In genomic region chr3R:15367477-15367876, dm6 we compare ENCODE assay signal across 1 fruit fly cellular context.
TF ChIP-seq lines count a peak whose summit lies in the region.

TSS of gene CG34404 (minus strand) at chr3R:15367665.

TF ChIP-seq in whole organism, embryonic, 481 proteins besides CTCF, POLR2A, EP300 and RAD21 (continued from another document):
- TF ChIP-seq CG13287 (GFP tag; IDR thresholded peaks at IDR 0.05; lab: Robert Waterston, UW; ENCODE audit: partially characterized antibody) (peak; percentile 62), CG15696 (tag; optimal IDR thresholded peaks at IDR 0.05; lab: Kevin White, UChicago) (no peak), stwl (tag; optimal IDR thresholded peaks at IDR 0.05; lab: Kevin White, UChicago) (peak; percentile 45), Sry-δ (GFP tag; optimal IDR thresholded peaks at IDR 0.05; lab: Kevin White, UChicago) (peak; percentile 31), lab (GFP tag; optimal IDR thresholded peaks at IDR 0.05; lab: Kevin White, UChicago) (no peak), CG14710 (tag; optimal IDR thresholded peaks at IDR 0.05; lab: Kevin White, UChicago) (peak; percentile 42), CG5245 (GFP tag; optimal IDR thresholded peaks at IDR 0.05; lab: Kevin White, UChicago) (no peak), Side (GFP tag; optimal IDR thresholded peaks at IDR 0.05; lab: Kevin White, UChicago) (peak; percentile 19), chinmo (GFP tag; IDR thresholded peaks at IDR 0.05; lab: Robert Waterston, UW; ENCODE audit: partially characterized antibody) (0 out of 4 replicates have a peak, but pooled peaks have one; percentile 57), unpg (GFP tag; optimal IDR thresholded peaks at IDR 0.05; lab: Kevin White, UChicago) (peak; percentile 6), Opbp (GFP tag; IDR thresholded peaks at IDR 0.05; lab: Robert Waterston, UW; ENCODE audit: partially characterized antibody) (no peak), CG2202 (tag; optimal IDR thresholded peaks at IDR 0.05; lab: Kevin White, UChicago) (no peak), Doc3 (GFP tag; IDR thresholded peaks at IDR 0.05; lab: Robert Waterston, UW; ENCODE audit: partially characterized antibody) (no peak), CG15514 (GFP tag; optimal IDR thresholded peaks at IDR 0.05; lab: Kevin White, UChicago) (peak; percentile 50), bbx (GFP tag; IDR thresholded peaks at IDR 0.05; lab: Robert Waterston, UW; ENCODE audit: partially characterized antibody) (peak; percentile 39), sob (GFP tag; IDR thresholded peaks at IDR 0.05; lab: Robert Waterston, UW) (peak; percentile 22; the same call in 1 of the 2 replicates), Hand (GFP tag; optimal IDR thresholded peaks at IDR 0.05; lab: Kevin White, UChicago) (no peak), insv (GFP tag; optimal IDR thresholded peaks at IDR 0.05; lab: Kevin White, UChicago) (peak; percentile 61 to 96), Dp (GFP tag; optimal IDR thresholded peaks at IDR 0.05; lab: Kevin White, UChicago) (peak; percentile 85), MBD-R2 (GFP tag; IDR thresholded peaks at IDR 0.05; lab: Robert Waterston, UW) (peak; percentile 39; the same call in 1 of the 2 replicates), E2f2 (GFP tag; IDR thresholded peaks at IDR 0.05; lab: Robert Waterston, UW) (peak; percentile 89), ara (GFP tag; IDR thresholded peaks at IDR 0.05; lab: Robert Waterston, UW) (no peak), ato (GFP tag; IDR thresholded peaks at IDR 0.05; lab: Robert Waterston, UW; ENCODE audit: partially characterized antibody) (peak; percentile 17; the same call in 1 of the 2 replicates), CG8290 (GFP tag; optimal IDR thresholded peaks at IDR 0.05; lab: Kevin White, UChicago) (no peak), CG8290 (tag; optimal IDR thresholded peaks at IDR 0.05; lab: Kevin White, UChicago) (peak in 1 of 2 experiments; percentile 28), YL-1 (GFP tag; optimal IDR thresholded peaks at IDR 0.05; lab: Kevin White, UChicago) (peak; percentile 9), slou (GFP tag; optimal IDR thresholded peaks at IDR 0.05; lab: Kevin White, UChicago) (no peak), her (GFP tag; optimal IDR thresholded peaks at IDR 0.05; lab: Kevin White, UChicago) (peak; percentile 4), HLHmδ (GFP tag; optimal IDR thresholded peaks at IDR 0.05; lab: Kevin White, UChicago) (no peak), Dref (GFP tag; IDR thresholded peaks at IDR 0.05; lab: Robert Waterston, UW) (peak; percentile 73), ken (GFP tag; IDR thresholded peaks at IDR 0.05; lab: Robert Waterston, UW) (0 out of 3 replicates have a peak, but pooled peaks have one; percentile 25), onecut (GFP tag; IDR thresholded peaks at IDR 0.05; lab: Robert Waterston, UW) (no peak), tup (GFP tag; optimal IDR thresholded peaks at IDR 0.05; lab: Kevin White, UChicago) (no peak), CG13123 (GFP tag; optimal IDR thresholded peaks at IDR 0.05; lab: Kevin White, UChicago) (no peak), CG10267 (tag; optimal IDR thresholded peaks at IDR 0.05; lab: Kevin White, UChicago) (peak; percentile 93), zen2 (GFP tag; IDR thresholded peaks at IDR 0.05; lab: Robert Waterston, UW; ENCODE audit: partially characterized antibody) (peak; percentile 32; the same call in 2 of the 3 replicates), Scr (GFP tag; IDR thresholded peaks at IDR 0.05; lab: Robert Waterston, UW; ENCODE audit: partially characterized antibody) (peak; percentile 54; the same call in 1 of the 2 replicates), Ada2b (GFP tag; IDR thresholded peaks at IDR 0.05; lab: Robert Waterston, UW) (no peak), Med (GFP tag; lab: Kevin White, UChicago) (peak; percentile 66), CG12744 (GFP tag; optimal IDR thresholded peaks at IDR 0.05; lab: Kevin White, UChicago) (no peak), CG2120 (GFP tag; optimal IDR thresholded peaks at IDR 0.05; lab: Kevin White, UChicago) (peak; percentile 15), CG2116 (GFP tag; optimal IDR thresholded peaks at IDR 0.05; lab: Kevin White, UChicago) (peak; percentile 41), Oaz (GFP tag; IDR thresholded peaks at IDR 0.05; lab: Robert Waterston, UW) (no peak), Elba2 (GFP tag; optimal IDR thresholded peaks at IDR 0.05; lab: Kevin White, UChicago) (peak; percentile 31), repo (GFP tag; optimal IDR thresholded peaks at IDR 0.05; lab: Kevin White, UChicago) (no peak)
